Worm (Caenorhabditis elegans): ENCODE data around the gene C34F6.12.

Gene C34F6.12

DNA sequence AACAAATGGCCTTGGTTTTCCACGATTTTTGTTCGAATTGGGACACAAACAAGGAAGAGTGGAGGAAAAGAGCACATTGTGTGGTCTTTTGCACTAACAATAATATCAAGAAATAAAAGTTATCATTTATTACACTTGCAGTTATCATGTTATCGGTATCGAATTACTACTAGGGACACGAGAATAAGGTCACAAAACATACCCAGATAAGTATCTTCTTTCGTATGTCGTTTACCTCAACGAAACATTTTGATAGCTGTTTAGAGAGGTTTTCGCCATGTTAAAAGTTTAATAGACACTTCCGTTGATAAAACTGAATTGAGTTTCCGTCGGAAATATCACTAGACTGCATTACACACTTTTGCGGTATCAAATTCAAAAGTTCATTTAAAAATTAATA lies 24.5 kb upstream of the C34F6.12 start:
- TF ChIP-seq elt-2 (tag; optimal IDR thresholded peaks at IDR 0.05) (peak; percentile 83), pha-4 (tag; optimal IDR thresholded peaks at IDR 0.05) (no peak), ceh-31 (tag; optimal IDR thresholded peaks at IDR 0.05) (no peak), sox-4 (tag; optimal IDR thresholded peaks at IDR 0.05) (no peak), ama-1 (optimal IDR thresholded peaks at IDR 0.05) (no peak)

DNA sequence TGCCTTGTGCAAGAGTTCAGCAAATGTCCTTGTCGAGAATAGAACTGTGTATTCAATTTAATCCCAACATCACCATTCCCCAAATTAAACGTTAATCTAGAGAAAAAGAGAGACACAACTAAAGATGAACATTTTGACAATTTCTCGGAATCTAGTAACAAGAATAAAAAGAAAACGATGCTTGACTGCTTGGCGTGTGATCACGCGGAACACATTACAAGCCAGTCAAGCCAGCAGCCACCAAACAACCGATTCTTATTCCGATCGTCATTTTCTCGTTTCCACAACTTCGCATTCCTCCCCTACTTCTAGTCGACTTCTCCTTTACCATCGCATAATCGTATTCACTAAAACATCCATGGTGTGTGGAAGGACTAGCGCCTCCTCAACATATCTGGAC lies 22.9 kb upstream of the C34F6.12 start:
- TF ChIP-seq ceh-34 (tag; optimal IDR thresholded peaks at IDR 0.05): no peak
- TF ChIP-seq sox-4 (tag; optimal IDR thresholded peaks at IDR 0.05): no peak
- no peak for TF ChIP-seq hlh-8 (tag; optimal IDR thresholded peaks at IDR 0.05)
- TF ChIP-seq ceh-45 (GFP tag; IDR thresholded peaks at IDR 0.05): no peak
- TF ChIP-seq ceh-24 (tag; optimal IDR thresholded peaks at IDR 0.05): no peak
- TF ChIP-seq nhr-232 (tag; optimal IDR thresholded peaks at IDR 0.05): no peak
- no peak for TF ChIP-seq ceh-9 (tag; optimal IDR thresholded peaks at IDR 0.05)
- no peak for TF ChIP-seq F13H6.1 (tag; optimal IDR thresholded peaks at IDR 0.05)
- TF ChIP-seq Y22D7AL.16 (tag; optimal IDR thresholded peaks at IDR 0.05): no peak
- no peak for TF ChIP-seq odd-2 (tag; optimal IDR thresholded peaks at IDR 0.05)
- no peak for TF ChIP-seq eyg-1 (tag; optimal IDR thresholded peaks at IDR 0.05)
- no peak for TF ChIP-seq ceh-6 (GFP tag; optimal IDR thresholded peaks at IDR 0.05)
- no peak for TF ChIP-seq pha-4 (tag; optimal IDR thresholded peaks at IDR 0.05)
- TF ChIP-seq pros-1 (tag; optimal IDR thresholded peaks at IDR 0.05): no peak
- TF ChIP-seq tbx-2 (tag; optimal IDR thresholded peaks at IDR 0.05): no peak
- TF ChIP-seq sdc-2 (tag; optimal IDR thresholded peaks at IDR 0.05): no peak
- no peak for TF ChIP-seq ama-1 (optimal IDR thresholded peaks at IDR 0.05)

DNA sequence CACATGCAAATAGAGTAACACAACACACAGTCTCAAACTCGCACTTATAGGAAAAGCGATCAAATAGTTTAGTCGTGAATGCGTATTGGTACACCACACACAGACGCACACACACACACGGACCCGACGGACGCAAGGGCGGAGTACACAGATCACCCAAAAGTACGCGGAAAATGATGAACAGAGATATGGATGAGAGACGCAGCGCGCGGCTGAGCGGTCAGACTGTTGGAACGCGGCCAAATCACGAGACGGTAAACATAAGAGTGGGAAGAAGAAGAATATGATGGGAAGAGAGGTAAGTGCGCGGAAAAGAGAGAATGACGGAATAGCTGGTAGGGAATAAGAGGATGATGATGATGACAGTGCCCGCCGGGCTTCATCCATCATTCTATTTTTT lies 21.6 kb upstream of the C34F6.12 start:
- TF ChIP-seq dmd-4 (tag; optimal IDR thresholded peaks at IDR 0.05; ENCODE audit: borderline replicate concordance): no peak
- no peak for TF ChIP-seq ets-4 (tag; optimal IDR thresholded peaks at IDR 0.05)
- peak; percentile 75 for TF ChIP-seq hlh-6 (tag; optimal IDR thresholded peaks at IDR 0.05)
- TF ChIP-seq elt-4 (tag; optimal IDR thresholded peaks at IDR 0.05): no peak
- no peak for TF ChIP-seq pros-1 (tag; optimal IDR thresholded peaks at IDR 0.05)
- TF ChIP-seq hlh-13 (GFP tag; optimal IDR thresholded peaks at IDR 0.05): no peak
- TF ChIP-seq rnt-1 (tag; optimal IDR thresholded peaks at IDR 0.05): peak; percentile 37
- no peak for TF ChIP-seq che-1 (tag; optimal IDR thresholded peaks at IDR 0.05)
- peak; percentile 19 for TF ChIP-seq ref-2 (tag; optimal IDR thresholded peaks at IDR 0.05)
- peak; percentile 40 for TF ChIP-seq nfya-1 (tag; optimal IDR thresholded peaks at IDR 0.05)
- no peak for TF ChIP-seq K09A11.1 (tag; optimal IDR thresholded peaks at IDR 0.05; ENCODE audit: insufficient read depth)
- TF ChIP-seq sox-2 (GFP tag; IDR thresholded peaks at IDR 0.05): no peak
- no peak for TF ChIP-seq madf-2 (tag; optimal IDR thresholded peaks at IDR 0.05)
- TF ChIP-seq fkh-10 (GFP tag; optimal IDR thresholded peaks at IDR 0.05): no peak
- TF ChIP-seq sox-4 (tag; optimal IDR thresholded peaks at IDR 0.05): no peak
- TF ChIP-seq pag-3 (tag; optimal IDR thresholded peaks at IDR 0.05; ENCODE audit: borderline replicate concordance): no peak
- peak; percentile 92 for TF ChIP-seq hlh-30 (tag; optimal IDR thresholded peaks at IDR 0.05; ENCODE audit: insufficient read depth)
- no peak for TF ChIP-seq ceh-24 (tag; optimal IDR thresholded peaks at IDR 0.05)
- no peak for TF ChIP-seq K02D7.2 (tag; optimal IDR thresholded peaks at IDR 0.05)
- no peak for TF ChIP-seq syd-9 (tag; optimal IDR thresholded peaks at IDR 0.05)
- no peak for TF ChIP-seq npax-4 (tag; optimal IDR thresholded peaks at IDR 0.05)
- TF ChIP-seq gmeb-2 (tag; optimal IDR thresholded peaks at IDR 0.05): no peak
- TF ChIP-seq ama-1 (optimal IDR thresholded peaks at IDR 0.05): no peak
- TF ChIP-seq mec-3 (tag; optimal IDR thresholded peaks at IDR 0.05; ENCODE audit: borderline replicate concordance): no peak
- TF ChIP-seq tbx-2 (tag; optimal IDR thresholded peaks at IDR 0.05): peak; percentile 47
- TF ChIP-seq sdc-2 (tag; optimal IDR thresholded peaks at IDR 0.05): peak; percentile 58
- no peak for TF ChIP-seq pat-9 (tag; optimal IDR thresholded peaks at IDR 0.05)
- TF ChIP-seq elt-2 (tag; optimal IDR thresholded peaks at IDR 0.05): peak; percentile 3
- no peak for TF ChIP-seq pax-1 (tag; optimal IDR thresholded peaks at IDR 0.05)
- TF ChIP-seq ttx-3 (tag; optimal IDR thresholded peaks at IDR 0.05): no peak
- no peak for TF ChIP-seq ztf-16 (tag; optimal IDR thresholded peaks at IDR 0.05)
- TF ChIP-seq unc-3 (GFP tag; conservative IDR thresholded peaks at IDR 0.05): no peak
- TF ChIP-seq unc-3 (tag; optimal IDR thresholded peaks at IDR 0.05): no peak
- TF ChIP-seq unc-42 (tag; optimal IDR thresholded peaks at IDR 0.05): no peak
- peak; percentile 79 for TF ChIP-seq ceh-34 (tag; optimal IDR thresholded peaks at IDR 0.05)
- TF ChIP-seq tbx-7 (tag; optimal IDR thresholded peaks at IDR 0.05): no peak
- TF ChIP-seq dve-1 (tag; optimal IDR thresholded peaks at IDR 0.05): peak; percentile 27
- TF ChIP-seq nhr-232 (tag; optimal IDR thresholded peaks at IDR 0.05): no peak
- TF ChIP-seq pha-4 (tag; optimal IDR thresholded peaks at IDR 0.05): no peak
- TF ChIP-seq unc-86 (tag; optimal IDR thresholded peaks at IDR 0.05): no peak

Data from whole organism, late embryonic.